Worm (Caenorhabditis elegans) whole organism, L4 larva: Measurements from ENCODE around the gene F46F2.3.

Experiments used
- F10B5.3 ChIP-seq: sonication (generic microtip); optimal IDR thresholded peaks from 2 replicates; lab custom pipeline; 2016; ENCODE audit warnings: mild to moderate bottlenecking, missing genetic modification characterization, missing compliant biosample characterization
- R02D3.7 ChIP-seq: fragments of 150-350 bp; sonication (generic microtip); optimal IDR thresholded peaks from 3 replicates; lab custom pipeline; 2014; ENCODE audit warnings: missing biosample characterization, missing genetic modification characterization
- Y5F2A.4 ChIP-seq: fragments of 200-800 bp; sonication (Bioruptor generic); optimal IDR thresholded peaks from 2 replicates; lab custom pipeline; 2018; ENCODE audit warnings: mild to moderate bottlenecking, missing genetic modification characterization, missing compliant biosample characterization
- ZK337.2 ChIP-seq: fragments of 200-800 bp; sonication (Bioruptor generic); IDR thresholded peaks from 2 replicates; pipeline ENCODE4 v1.3.6; 2022; ENCODE audit warnings: missing genetic modification reagents, missing genetic modification characterization, missing compliant biosample characterization
- aha-1 ChIP-seq: fragments of 150-350 bp; peaks from one replicate; lab custom pipeline; 2014; ENCODE audit warnings: missing biosample characterization, missing genetic modification characterization
- aly-2 ChIP-seq: sonication (generic microtip); optimal IDR thresholded peaks from 2 replicates; lab custom pipeline; 2018; ENCODE audit warnings: missing biosample characterization, missing genetic modification characterization
- ceh-62 ChIP-seq: sonication (generic microtip); optimal IDR thresholded peaks from 2 replicates; lab custom pipeline; 2017; ENCODE audit warnings: missing biosample characterization, missing genetic modification characterization
- ctbp-1 ChIP-seq: fragments of 200-800 bp; sonication (Bioruptor generic); IDR thresholded peaks from 2 replicates; pipeline ENCODE4 v1.3.6; 2022; ENCODE audit warnings: missing genetic modification reagents, missing genetic modification characterization, missing compliant biosample characterization
- daf-16 ChIP-seq, 3 experiments: sonication (generic microtip); optimal IDR thresholded peaks; 2 replicates each; lab custom pipeline; 2016 to 2017; ENCODE audit warnings: missing genetic modification characterization in 3 of 3, missing genetic modification reagents in 3 of 3, mild to moderate bottlenecking in 2 of 3, missing compliant biosample characterization in 2 of 3, missing biosample characterization in 1 of 3, moderate library complexity in 1 of 3
- dmd-6 ChIP-seq: fragments of 200-800 bp; sonication (Bioruptor generic); IDR thresholded peaks from 2 replicates; pipeline ENCODE4 v1.3.6; 2022; ENCODE audit warnings: missing genetic modification reagents, missing genetic modification characterization, missing compliant biosample characterization
- dpl-1 ChIP-seq: fragments of 150-350 bp; optimal IDR thresholded peaks from 2 replicates; lab custom pipeline; 2014; ENCODE audit warnings: missing biosample characterization, missing genetic modification reagents, missing genetic modification characterization
- gei-8 ChIP-seq: fragments of 200-800 bp; sonication (Bioruptor generic); optimal IDR thresholded peaks from 2 replicates; lab custom pipeline; 2018; ENCODE audit warnings: mild to moderate bottlenecking, missing genetic modification characterization, missing compliant biosample characterization
- hlh-11 ChIP-seq: fragments of 200-800 bp; sonication (Bioruptor generic); optimal IDR thresholded peaks from 2 replicates; lab custom pipeline; 2018; ENCODE audit warnings: mild to moderate bottlenecking, missing genetic modification characterization, missing compliant biosample characterization
- hlh-30 ChIP-seq: sonication (generic microtip); optimal IDR thresholded peaks from 2 replicates; lab custom pipeline; 2017; ENCODE audit warnings: antibody characterized with exemption, mild to moderate bottlenecking, missing genetic modification characterization, missing compliant biosample characterization; ENCODE audit not compliant: insufficient read depth
- jun-1 ChIP-seq: fragments of 150-350 bp; optimal IDR thresholded peaks from 2 replicates; lab custom pipeline; 2014; ENCODE audit warnings: missing biosample characterization, missing genetic modification reagents, missing genetic modification characterization
- lim-7 ChIP-seq: fragments of 200-800 bp; sonication (Bioruptor generic); IDR thresholded peaks from 2 replicates; pipeline ENCODE4 v1.3.6; 2022; ENCODE audit warnings: missing genetic modification characterization, missing compliant biosample characterization
- lin-15B ChIP-seq: fragments of 150-350 bp; sonication (generic microtip); optimal IDR thresholded peaks from 3 replicates; lab custom pipeline; 2014; ENCODE audit warnings: missing biosample characterization, missing genetic modification characterization
- lin-29 ChIP-seq: fragments of 200-800 bp; sonication (Bioruptor generic); IDR thresholded peaks from 2 replicates; pipeline ENCODE4 v1.3.6; 2022; ENCODE audit warnings: missing genetic modification reagents, missing genetic modification characterization, missing compliant biosample characterization
- lin-39 ChIP-seq: fragments of 150-350 bp; optimal IDR thresholded peaks from 2 replicates; lab custom pipeline; 2014; ENCODE audit warnings: missing biosample characterization, missing genetic modification reagents, missing genetic modification characterization
- lir-3 ChIP-seq: sonication (generic microtip); optimal IDR thresholded peaks from 2 replicates; lab custom pipeline; 2016; ENCODE audit warnings: mild to moderate bottlenecking, missing genetic modification characterization, missing compliant biosample characterization
- mdl-1 ChIP-seq, 2 experiments: fragments of 150-350 bp in 1 of 2; sonication (generic microtip) in 1 of 2; optimal IDR thresholded peaks; 2 replicates each; lab custom pipeline; 2014 to 2017; ENCODE audit warnings: missing biosample characterization in 2 of 2, missing genetic modification characterization in 2 of 2
- mdt-29 ChIP-seq: fragments of 200-800 bp; sonication (Bioruptor generic); IDR thresholded peaks from 2 replicates; pipeline ENCODE4 v1.3.6; 2022; ENCODE audit warnings: missing genetic modification reagents, missing genetic modification characterization, missing compliant biosample characterization
- mes-2 ChIP-seq: sonication (generic microtip); optimal IDR thresholded peaks from 2 replicates; lab custom pipeline; 2016; ENCODE audit warnings: missing genotype, mild to moderate bottlenecking, missing genetic modification characterization, missing compliant biosample characterization; ENCODE audit not compliant: poor library complexity, severe bottlenecking
- mxl-3 ChIP-seq: fragments of 200-800 bp; sonication (Bioruptor generic); optimal IDR thresholded peaks from 2 replicates; lab custom pipeline; 2018; ENCODE audit warnings: mild to moderate bottlenecking, missing genetic modification characterization, missing compliant biosample characterization
- nhr-11 ChIP-seq: fragments of 150-350 bp; optimal IDR thresholded peaks from 2 replicates; lab custom pipeline; 2014; ENCODE audit warnings: missing biosample characterization, missing genetic modification characterization
- nhr-237 ChIP-seq: sonication (generic microtip); optimal IDR thresholded peaks from 2 replicates; lab custom pipeline; 2017; ENCODE audit warnings: missing biosample characterization, missing genetic modification characterization
- nhr-25 ChIP-seq: sonication (generic microtip); optimal IDR thresholded peaks from 2 replicates; lab custom pipeline; 2017; ENCODE audit warnings: missing genetic modification characterization, mild to moderate bottlenecking, missing compliant biosample characterization, antibody characterized with exemption, moderate library complexity, borderline replicate concordance; ENCODE audit not compliant: insufficient read depth
- nhr-28 ChIP-seq: fragments of 150-350 bp; optimal IDR thresholded peaks from 2 replicates; lab custom pipeline; 2014; ENCODE audit warnings: missing biosample characterization, missing genetic modification characterization
- nhr-41 ChIP-seq: fragments of 200-800 bp; sonication (Bioruptor generic); IDR thresholded peaks from 2 replicates; pipeline ENCODE4 v1.3.6; 2022; ENCODE audit warnings: missing genetic modification reagents, missing genetic modification characterization, missing compliant biosample characterization
- nhr-6 ChIP-seq: fragments of 150-350 bp; optimal IDR thresholded peaks from 2 replicates; lab custom pipeline; 2014; ENCODE audit warnings: missing biosample characterization, missing genetic modification characterization
- pha-4 ChIP-seq, 2 experiments: fragments of 150-350 bp in 1 of 2; fragments of 200-800 bp in 1 of 2; sonication (Bioruptor generic) in 1 of 2; IDR thresholded peaks in 1 of 2; optimal IDR thresholded peaks in 1 of 2; 2 replicates each; pipeline versions ENCODE4 v1.3.6 to Lab custom; 2014 to 2022; ENCODE audit warnings: missing genetic modification characterization in 2 of 2, missing genetic modification reagents in 2 of 2, missing biosample characterization in 1 of 2, missing compliant biosample characterization in 1 of 2
- skn-1 ChIP-seq: fragments of 150-350 bp; optimal IDR thresholded peaks from 2 replicates; lab custom pipeline; 2014; ENCODE audit warnings: missing biosample characterization, missing genetic modification characterization
- snpc-1.2 ChIP-seq: fragments of 200-800 bp; sonication (Bioruptor generic); IDR thresholded peaks from 2 replicates; pipeline ENCODE4 v1.3.6; 2022; ENCODE audit warnings: missing genetic modification reagents, missing genetic modification characterization, missing compliant biosample characterization
- spr-1 ChIP-seq: sonication (generic microtip); optimal IDR thresholded peaks from 2 replicates; lab custom pipeline; 2016; ENCODE audit warnings: mild to moderate bottlenecking, missing genetic modification characterization, missing compliant biosample characterization
- spr-3 ChIP-seq: fragments of 200-800 bp; sonication (Bioruptor generic); optimal IDR thresholded peaks from 2 replicates; lab custom pipeline; 2018; ENCODE audit warnings: mild to moderate bottlenecking, missing genetic modification characterization, missing compliant biosample characterization
- tag-97 ChIP-seq: fragments of 200-800 bp; sonication (Bioruptor generic); IDR thresholded peaks from 2 replicates; pipeline ENCODE4 v1.3.6; 2022; ENCODE audit warnings: missing genetic modification characterization, missing compliant biosample characterization
- unc-62 ChIP-seq, 3 experiments: fragments of 150-350 bp in 1 of 3; sonication (generic microtip); optimal IDR thresholded peaks in 2 of 3; peaks in 1 of 3; 1 replicate in 1 of 3; 2 replicates in 2 of 3; lab custom pipeline; 2014 to 2017; ENCODE audit warnings: missing biosample characterization in 3 of 3, missing genetic modification characterization in 3 of 3, missing genetic modification reagents in 3 of 3, missing genotype in 1 of 3
- vab-7 ChIP-seq: fragments of 200-800 bp; sonication (Bioruptor generic); IDR thresholded peaks from 2 replicates; pipeline ENCODE4 v1.3.6; 2022; ENCODE audit warnings: missing genetic modification reagents, missing genetic modification characterization, missing compliant biosample characterization
- zfp-2 ChIP-seq: sonication (generic microtip); optimal IDR thresholded peaks from 2 replicates; lab custom pipeline; 2016; ENCODE audit warnings: mild to moderate bottlenecking, missing genetic modification characterization, missing compliant biosample characterization
- zip-2 ChIP-seq: fragments of 150-350 bp; optimal IDR thresholded peaks from 2 replicates; lab custom pipeline; 2014; ENCODE audit warnings: missing biosample characterization, missing genetic modification characterization
- ztf-7 ChIP-seq: fragments of 150-350 bp; optimal IDR thresholded peaks from 2 replicates; lab custom pipeline; 2014; ENCODE audit warnings: missing biosample characterization, missing genetic modification characterization

F46F2.3 gene

DNA sequence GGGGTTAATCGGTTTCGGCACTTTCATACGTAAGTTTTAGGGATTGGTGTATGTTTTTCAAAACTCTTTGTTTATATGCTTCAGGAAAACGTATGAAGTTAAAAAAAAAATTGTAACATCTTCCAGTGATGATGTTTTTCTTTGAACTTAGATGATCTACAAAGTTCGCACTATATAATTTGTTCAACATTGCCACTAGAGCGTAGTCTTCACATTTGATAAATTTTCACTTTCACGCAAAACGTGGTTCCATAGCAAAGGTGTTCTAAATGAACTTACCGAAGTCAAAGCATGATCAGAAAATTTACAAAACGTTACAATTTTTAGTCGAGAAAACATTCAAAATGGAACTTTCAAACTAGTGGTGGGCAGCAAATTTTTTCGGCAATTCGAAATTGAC is 2.8 kb upstream of the F46F2.3 start:
- TF ChIP-seq aly-2 (tag; lab: Kevin White, UChicago) (no peak), unc-62 (GFP tag; optimal IDR thresholded peaks at IDR 0.05 in 1 of 2; lab: Kevin White, UChicago) (peak in 1 of 2 experiments; percentile 91), unc-62 (tag; optimal IDR thresholded peaks at IDR 0.05; lab: Kevin White, UChicago) (no peak), ceh-62 (no peak), daf-16 (GFP tag; optimal IDR thresholded peaks at IDR 0.05; lab: Kevin White, UChicago) (no peak), daf-16 (tag; optimal IDR thresholded peaks at IDR 0.05; lab: Kevin White, UChicago) (no peak)
- TF ChIP-seq, all 104 proteins: peak for 1

DNA sequence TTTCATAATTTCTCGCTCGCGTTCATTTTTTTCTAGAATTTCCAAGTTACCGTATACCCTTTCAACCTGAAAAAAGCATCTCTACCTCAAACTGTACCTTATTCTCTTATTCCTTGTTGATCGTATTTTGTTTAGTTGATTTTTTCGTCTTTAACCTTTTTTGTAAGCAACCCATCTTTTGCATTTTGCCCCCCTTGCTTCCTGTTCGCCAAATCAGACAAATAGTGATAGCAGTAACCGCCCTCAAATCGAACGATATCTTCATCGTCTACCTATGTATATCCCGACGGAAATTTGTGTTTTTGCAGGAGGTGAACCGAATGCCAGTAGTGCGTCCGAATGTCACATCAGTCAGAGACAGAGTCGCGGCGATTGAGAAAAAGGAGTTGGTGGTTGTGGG is 2.3 kb upstream of the F46F2.3 start, which contains the start of gene F46F2.5:
TSS of gene F46F2.5 (plus strand) at position 301 of the 400 bp plus-strand sequence.
- TF ChIP-seq vab-7 (no peak), R02D3.7 (tag; lab: Kevin White, UChicago) (no peak), aha-1 (tag; lab: Kevin White, UChicago) (no peak), tag-97 (GFP tag; lab: Robert Waterston, UW) (no peak), pha-4 (GFP tag; IDR thresholded peaks at IDR 0.05; lab: Robert Waterston, UW) (no peak), pha-4 (tag; optimal IDR thresholded peaks at IDR 0.05; lab: Kevin White, UChicago) (no peak), nhr-11 (tag; lab: Kevin White, UChicago) (no peak), F10B5.3 (no peak), snpc-1.2 (GFP tag; lab: Robert Waterston, UW) (no peak), zfp-2 (tag; lab: Kevin White, UChicago) (no peak), lim-7 (no peak), nhr-237 (tag; lab: Kevin White, UChicago) (no peak), hlh-30 (tag; lab: Kevin White, UChicago) (no peak), ctbp-1 (no peak)

DNA sequence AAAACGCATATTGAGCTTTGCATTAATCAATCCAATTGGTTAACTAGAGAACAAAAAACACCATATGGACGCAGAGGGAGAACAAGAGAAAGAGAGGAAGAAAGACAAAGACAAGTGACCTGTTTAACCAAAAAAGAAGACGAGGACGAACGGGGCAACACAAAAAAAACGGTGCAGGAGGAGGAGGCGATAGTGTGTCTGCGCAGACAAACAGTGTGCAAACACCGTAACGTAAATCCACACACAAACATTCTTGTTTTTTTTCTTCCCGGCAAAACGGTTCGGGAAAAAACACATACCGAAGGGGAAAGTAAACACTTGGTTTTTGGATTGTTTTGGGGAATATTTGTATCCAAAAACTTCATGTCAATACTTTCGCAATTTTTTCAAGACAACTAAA is 13.5 kb downstream of the F46F2.3 start:
- TF ChIP-seq mdt-29 (GFP tag; lab: Robert Waterston, UW) (no peak), jun-1 (tag; lab: Kevin White, UChicago) (no peak), gei-8 (GFP tag; lab: Kevin White, UChicago) (no peak), hlh-30 (tag; lab: Kevin White, UChicago) (peak; percentile 35), nhr-6 (tag; lab: Kevin White, UChicago) (peak; percentile 60), dpl-1 (GFP tag; lab: Kevin White, UChicago) (peak; percentile 26), dmd-6 (GFP tag; lab: Robert Waterston, UW) (no peak), mxl-3 (GFP tag; lab: Kevin White, UChicago) (no peak), daf-16 (GFP tag; optimal IDR thresholded peaks at IDR 0.05; lab: Kevin White, UChicago) (no peak), daf-16 (tag; optimal IDR thresholded peaks at IDR 0.05; lab: Kevin White, UChicago) (peak; percentile 65), ztf-7 (no peak), pha-4 (GFP tag; IDR thresholded peaks at IDR 0.05; lab: Robert Waterston, UW) (no peak), pha-4 (tag; optimal IDR thresholded peaks at IDR 0.05; lab: Kevin White, UChicago) (peak; percentile 65), nhr-41 (GFP tag; lab: Robert Waterston, UW) (no peak), aha-1 (tag; lab: Kevin White, UChicago) (peak; percentile 71), zip-2 (no peak), lin-29 (GFP tag; lab: Robert Waterston, UW) (peak; percentile 51; the same call in 1 of the 2 replicates), nhr-28 (peak; percentile 54), mes-2 (tag; lab: Kevin White, UChicago) (peak; percentile 24), aly-2 (tag; lab: Kevin White, UChicago) (no peak), lir-3 (no peak), spr-1 (no peak), lin-15B (tag; lab: Kevin White, UChicago) (no peak), ZK337.2 (GFP tag; lab: Robert Waterston, UW) (no peak), spr-3 (GFP tag; lab: Kevin White, UChicago) (no peak), nhr-25 (tag; lab: Kevin White, UChicago) (peak; percentile 60), skn-1 (tag; lab: Kevin White, UChicago) (no peak), mdl-1 (tag; optimal IDR thresholded peaks at IDR 0.05; lab: Kevin White, UChicago) (no peak), hlh-11 (tag; lab: Kevin White, UChicago) (peak; percentile 65), lin-39 (tag; lab: Kevin White, UChicago) (no peak), Y5F2A.4 (no peak)
